Worm (Caenorhabditis elegans) whole organism, L4 larva: ENCODE data around the gene R10D12.7.

Experiments
- T20F7.1 ChIP-seq: fragments of 200-800 bp; sonication (Bioruptor generic); optimal IDR thresholded peaks from 2 replicates; lab custom pipeline; 2018; ENCODE audit warnings: mild to moderate bottlenecking, missing genetic modification characterization, missing compliant biosample characterization
- T26A8.4 ChIP-seq: fragments of 200-800 bp; sonication (Bioruptor generic); IDR thresholded peaks from 2 replicates; pipeline ENCODE4 v1.3.6; 2022; ENCODE audit warnings: missing genetic modification characterization, missing compliant biosample characterization
- Y5F2A.4 ChIP-seq: fragments of 200-800 bp; sonication (Bioruptor generic); optimal IDR thresholded peaks from 2 replicates; lab custom pipeline; 2018; ENCODE audit warnings: mild to moderate bottlenecking, missing genetic modification characterization, missing compliant biosample characterization
- aha-1 ChIP-seq: fragments of 150-350 bp; peaks from one replicate; lab custom pipeline; 2014; ENCODE audit warnings: missing biosample characterization, missing genetic modification characterization
- ama-1 ChIP-seq: fragments of 150-350 bp; optimal IDR thresholded peaks from 2 replicates; lab custom pipeline; 2014; ENCODE audit warnings: inconsistent platforms, mixed read lengths
- ceh-32 ChIP-seq: sonication (generic microtip); optimal IDR thresholded peaks from 2 replicates; lab custom pipeline; 2016; ENCODE audit warnings: mild to moderate bottlenecking, missing genetic modification characterization, missing compliant biosample characterization; ENCODE audit not compliant: poor library complexity
- daf-19 ChIP-seq: fragments of 200-800 bp; sonication (Bioruptor generic); conservative IDR thresholded peaks from 2 replicates; pipeline ENCODE4 v1.3.6; 2022; ENCODE audit warnings: missing genetic modification characterization, missing compliant biosample characterization
- daf-8 ChIP-seq: fragments of 200-800 bp; sonication (Bioruptor generic); IDR thresholded peaks from 2 replicates; pipeline ENCODE4 v1.3.6; 2022; ENCODE audit warnings: missing genetic modification characterization, missing compliant biosample characterization
- duxl-1 ChIP-seq: sonication (generic microtip); optimal IDR thresholded peaks from 2 replicates; lab custom pipeline; 2016; ENCODE audit warnings: mild to moderate bottlenecking, missing genetic modification characterization, moderate library complexity, missing compliant biosample characterization; ENCODE audit not compliant: poor library complexity
- dve-1 ChIP-seq: sonication (generic microtip); optimal IDR thresholded peaks from 2 replicates; lab custom pipeline; 2017; ENCODE audit warnings: antibody characterized with exemption, mild to moderate bottlenecking, missing genetic modification characterization, missing compliant biosample characterization; ENCODE audit not compliant: insufficient read depth
- egl-27 ChIP-seq: sonication (generic microtip); optimal IDR thresholded peaks from 3 replicates; lab custom pipeline; 2017; ENCODE audit warnings: missing biosample characterization, missing genetic modification reagents, missing genetic modification characterization
- fkh-10 ChIP-seq: fragments of 150-350 bp; optimal IDR thresholded peaks from 2 replicates; lab custom pipeline; 2014; ENCODE audit warnings: missing biosample characterization, missing genetic modification reagents, missing genetic modification characterization
- gei-8 ChIP-seq: fragments of 200-800 bp; sonication (Bioruptor generic); optimal IDR thresholded peaks from 2 replicates; lab custom pipeline; 2018; ENCODE audit warnings: mild to moderate bottlenecking, missing genetic modification characterization, missing compliant biosample characterization
- hif-1 ChIP-seq, 2 experiments: sonication (generic microtip); optimal IDR thresholded peaks; 2 replicates each; lab custom pipeline; 2016 to 2017; ENCODE audit warnings: missing compliant biosample characterization in 2 of 2, missing genetic modification characterization in 2 of 2, missing genetic modification reagents in 2 of 2, missing genotype in 2 of 2, mild to moderate bottlenecking in 1 of 2
- hlh-30 ChIP-seq: sonication (generic microtip); optimal IDR thresholded peaks from 2 replicates; lab custom pipeline; 2017; ENCODE audit warnings: antibody characterized with exemption, mild to moderate bottlenecking, missing genetic modification characterization, missing compliant biosample characterization; ENCODE audit not compliant: insufficient read depth
- hmg-1.1 ChIP-seq: fragments of 200-800 bp; sonication (Bioruptor generic); IDR thresholded peaks from 2 replicates; pipeline ENCODE4 v1.3.6; 2022; ENCODE audit warnings: missing genetic modification reagents, missing genetic modification characterization, missing compliant biosample characterization
- jun-1 ChIP-seq: fragments of 150-350 bp; optimal IDR thresholded peaks from 2 replicates; lab custom pipeline; 2014; ENCODE audit warnings: missing biosample characterization, missing genetic modification reagents, missing genetic modification characterization
- lin-1 ChIP-seq: fragments of 200-800 bp; sonication (Bioruptor generic); IDR thresholded peaks from 2 replicates; pipeline ENCODE4 v1.3.6; 2022; ENCODE audit warnings: missing genetic modification reagents, missing genetic modification characterization, missing compliant biosample characterization
- lin-38 ChIP-seq: fragments of 200-800 bp; sonication (Bioruptor generic); IDR thresholded peaks from 2 replicates; pipeline ENCODE4 v1.3.6; 2022; ENCODE audit warnings: missing genetic modification reagents, missing genetic modification characterization, missing compliant biosample characterization
- lin-39 ChIP-seq: fragments of 150-350 bp; optimal IDR thresholded peaks from 2 replicates; lab custom pipeline; 2014; ENCODE audit warnings: missing biosample characterization, missing genetic modification reagents, missing genetic modification characterization
- lsy-2 ChIP-seq, 2 experiments: fragments of 150-350 bp in 1 of 2; sonication (generic microtip) in 1 of 2; optimal IDR thresholded peaks; 2 replicates each; lab custom pipeline; 2014 to 2017; ENCODE audit warnings: missing biosample characterization in 2 of 2, missing genetic modification characterization in 2 of 2
- mdl-1 ChIP-seq, 2 experiments: fragments of 150-350 bp in 1 of 2; sonication (generic microtip) in 1 of 2; optimal IDR thresholded peaks; 2 replicates each; lab custom pipeline; 2014 to 2017; ENCODE audit warnings: missing biosample characterization in 2 of 2, missing genetic modification characterization in 2 of 2
- mep-1 ChIP-seq: fragments of 150-350 bp; sonication (generic microtip); optimal IDR thresholded peaks from 3 replicates; lab custom pipeline; 2014; ENCODE audit warnings: missing biosample characterization, missing genetic modification characterization
- mxl-2 ChIP-seq: fragments of 200-800 bp; sonication (Bioruptor generic); conservative IDR thresholded peaks from 2 replicates; pipeline ENCODE4 v1.3.6; 2022; ENCODE audit warnings: missing genetic modification reagents, missing genetic modification characterization, missing compliant biosample characterization
- nhr-11 ChIP-seq: fragments of 150-350 bp; optimal IDR thresholded peaks from 2 replicates; lab custom pipeline; 2014; ENCODE audit warnings: missing biosample characterization, missing genetic modification characterization
- nhr-111 ChIP-seq: fragments of 200-800 bp; sonication (Bioruptor generic); optimal IDR thresholded peaks from 2 replicates; lab custom pipeline; 2018; ENCODE audit warnings: mild to moderate bottlenecking, missing genetic modification characterization, missing compliant biosample characterization
- nhr-237 ChIP-seq: sonication (generic microtip); optimal IDR thresholded peaks from 2 replicates; lab custom pipeline; 2017; ENCODE audit warnings: missing biosample characterization, missing genetic modification characterization
- nhr-25 ChIP-seq: sonication (generic microtip); optimal IDR thresholded peaks from 2 replicates; lab custom pipeline; 2017; ENCODE audit warnings: missing genetic modification characterization, mild to moderate bottlenecking, missing compliant biosample characterization, antibody characterized with exemption, moderate library complexity, borderline replicate concordance; ENCODE audit not compliant: insufficient read depth
- nhr-28 ChIP-seq: fragments of 150-350 bp; optimal IDR thresholded peaks from 2 replicates; lab custom pipeline; 2014; ENCODE audit warnings: missing biosample characterization, missing genetic modification characterization
- nhr-42 ChIP-seq: fragments of 200-800 bp; sonication (Bioruptor generic); IDR thresholded peaks from 2 replicates; pipeline ENCODE4 v1.3.6; 2022; ENCODE audit warnings: missing genetic modification characterization, missing compliant biosample characterization
- nhr-48 ChIP-seq: sonication (generic microtip); optimal IDR thresholded peaks from 2 replicates; lab custom pipeline; 2016; ENCODE audit warnings: mild to moderate bottlenecking, missing genetic modification characterization, missing compliant biosample characterization
- nhr-6 ChIP-seq: fragments of 150-350 bp; optimal IDR thresholded peaks from 2 replicates; lab custom pipeline; 2014; ENCODE audit warnings: missing biosample characterization, missing genetic modification characterization
- saeg-2 ChIP-seq: fragments of 200-800 bp; sonication (Bioruptor generic); IDR thresholded peaks from 2 replicates; pipeline ENCODE4 v1.3.6; 2022; ENCODE audit warnings: missing genetic modification reagents, missing genetic modification characterization, missing compliant biosample characterization
- sdz-12 ChIP-seq: fragments of 200-800 bp; sonication (Bioruptor generic); optimal IDR thresholded peaks from 2 replicates; lab custom pipeline; 2018; ENCODE audit warnings: mild to moderate bottlenecking, missing genetic modification characterization, missing compliant biosample characterization
- set-16 ChIP-seq: fragments of 200-800 bp; sonication (Bioruptor generic); IDR thresholded peaks from 2 replicates; pipeline ENCODE4 v1.3.6; 2022; ENCODE audit warnings: missing genetic modification reagents, missing genetic modification characterization, missing compliant biosample characterization
- skn-1 ChIP-seq: fragments of 150-350 bp; optimal IDR thresholded peaks from 2 replicates; lab custom pipeline; 2014; ENCODE audit warnings: missing biosample characterization, missing genetic modification characterization
- snpc-4 ChIP-seq: fragments of 150-350 bp; optimal IDR thresholded peaks from 2 replicates; lab custom pipeline; 2014; ENCODE audit warnings: missing biosample characterization, missing genetic modification characterization
- spr-1 ChIP-seq: sonication (generic microtip); optimal IDR thresholded peaks from 2 replicates; lab custom pipeline; 2016; ENCODE audit warnings: mild to moderate bottlenecking, missing genetic modification characterization, missing compliant biosample characterization
- unc-62 ChIP-seq, 3 experiments: fragments of 150-350 bp in 1 of 3; sonication (generic microtip); optimal IDR thresholded peaks in 2 of 3; peaks in 1 of 3; 1 replicate in 1 of 3; 2 replicates in 2 of 3; lab custom pipeline; 2014 to 2017; ENCODE audit warnings: missing biosample characterization in 3 of 3, missing genetic modification characterization in 3 of 3, missing genetic modification reagents in 3 of 3, missing genotype in 1 of 3
- ztf-11 ChIP-seq: fragments of 150-350 bp; optimal IDR thresholded peaks from 2 replicates; lab custom pipeline; 2014; ENCODE audit warnings: missing biosample characterization, missing genetic modification characterization

R10D12.7 gene

ce11 chrV:13936052-13936451, 13.8 kb upstream of the R10D12.7 start:
- peak; percentile 70 for TF ChIP-seq hlh-30 (tag; lab: Kevin White, UChicago)
- TF ChIP-seq nhr-42 (GFP tag; lab: Robert Waterston, UW) = no peak
- TF ChIP-seq lsy-2 (tag; optimal IDR thresholded peaks at IDR 0.05; lab: Kevin White, UChicago) = no peak
- TF ChIP-seq daf-8 (GFP tag; lab: Robert Waterston, UW) = no peak
- no peak for TF ChIP-seq nhr-237 (tag; lab: Kevin White, UChicago)
- no peak for TF ChIP-seq unc-62 (GFP tag; optimal IDR thresholded peaks at IDR 0.05 in 1 of 2; lab: Kevin White, UChicago)
- no peak for TF ChIP-seq unc-62 (tag; optimal IDR thresholded peaks at IDR 0.05; lab: Kevin White, UChicago)
- TF ChIP-seq aha-1 = peak; percentile 23
- peak; percentile 33 for TF ChIP-seq nhr-28
- TF ChIP-seq ama-1 (lab: Kevin White, UChicago) = no peak
- no peak for TF ChIP-seq set-16 (GFP tag; lab: Robert Waterston, UW)
- TF ChIP-seq sdz-12 (GFP tag; lab: Kevin White, UChicago) = no peak
- TF ChIP-seq mdl-1 (tag; optimal IDR thresholded peaks at IDR 0.05; lab: Kevin White, UChicago) = peak in 1 of 2 experiments; percentile 44
- no peak for TF ChIP-seq gei-8 (GFP tag; lab: Kevin White, UChicago)
- TF ChIP-seq mep-1 = no peak
- TF ChIP-seq T20F7.1 (GFP tag; lab: Kevin White, UChicago) = no peak
- TF ChIP-seq fkh-10 = no peak
- no peak for TF ChIP-seq dve-1
- TF ChIP-seq lin-39 = no peak
- TF ChIP-seq nhr-11 = no peak
- no peak for TF ChIP-seq ceh-32 (tag; lab: Kevin White, UChicago)
- TF ChIP-seq nhr-25 (tag; lab: Kevin White, UChicago) = no peak
- TF ChIP-seq daf-19 (GFP tag; lab: Robert Waterston, UW) = no peak
- no peak for TF ChIP-seq nhr-6 (tag; lab: Kevin White, UChicago)
- no peak for TF ChIP-seq lin-1 (GFP tag; lab: Robert Waterston, UW)
- no peak for TF ChIP-seq egl-27 (tag; lab: Kevin White, UChicago)
- no peak for TF ChIP-seq hmg-1.1 (GFP tag; lab: Robert Waterston, UW)
- no peak for TF ChIP-seq Y5F2A.4
- no peak for TF ChIP-seq lin-38 (GFP tag; lab: Robert Waterston, UW)
- no peak for TF ChIP-seq T26A8.4
- no peak for TF ChIP-seq jun-1 (tag; lab: Kevin White, UChicago)
- no peak for TF ChIP-seq snpc-4 (tag; lab: Kevin White, UChicago)
- no peak for TF ChIP-seq duxl-1 (tag; lab: Kevin White, UChicago)

DNA sequence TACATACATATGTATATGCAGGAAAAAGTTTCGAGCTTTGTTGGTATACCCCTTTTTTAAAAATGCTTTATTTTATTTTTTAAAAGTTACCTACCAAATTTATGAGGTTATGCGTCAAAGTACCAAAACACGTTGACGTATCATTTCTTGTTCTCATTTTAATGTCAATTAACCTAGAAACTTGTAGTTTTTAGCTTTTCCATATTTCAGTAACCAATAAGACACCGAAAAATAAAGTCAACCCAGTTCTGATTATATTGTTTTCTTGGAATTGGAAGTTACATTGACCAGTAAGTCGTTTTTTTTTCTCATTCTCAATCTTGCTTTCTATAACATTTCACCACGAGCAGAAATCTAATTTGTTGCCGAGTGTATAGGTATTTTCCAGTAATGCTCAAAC, 13.0 kb upstream of the R10D12.7 start, which contains the start of gene srw-145:
srw-145 (plus strand) TSS at position 301 of the 400 bp plus-strand sequence.
- TF ChIP-seq hif-1 (tag; optimal IDR thresholded peaks at IDR 0.05; lab: Kevin White, UChicago) (no peak), skn-1 (tag; lab: Kevin White, UChicago) (no peak), ztf-11 (tag; lab: Kevin White, UChicago) (no peak), aha-1 (peak; percentile 41), nhr-25 (tag; lab: Kevin White, UChicago) (no peak), nhr-11 (peak; percentile 6), saeg-2 (GFP tag; lab: Robert Waterston, UW) (no peak), T26A8.4 (no peak), nhr-48 (tag; lab: Kevin White, UChicago) (no peak), nhr-111 (GFP tag; lab: Kevin White, UChicago) (no peak), T20F7.1 (GFP tag; lab: Kevin White, UChicago) (no peak), gei-8 (GFP tag; lab: Kevin White, UChicago) (no peak), spr-1 (tag; lab: Kevin White, UChicago) (no peak), lin-39 (no peak), mxl-2 (GFP tag; lab: Robert Waterston, UW) (no peak)
